Worm (Caenorhabditis elegans) whole organism, young adult: Measurements from ENCODE around the gene mrps-26.

Source experiments
- B0019.2 ChIP-seq: fragments of 200-800 bp; sonication (Bioruptor generic); conservative IDR thresholded peaks from 2 replicates; pipeline ENCODE4 v1.3.6; 2022; ENCODE audit warnings: missing genetic modification reagents, missing genetic modification characterization, missing compliant biosample characterization
- B0035.1 ChIP-seq: sonication (generic microtip); optimal IDR thresholded peaks from 2 replicates; lab custom pipeline; 2016; ENCODE audit warnings: missing genetic modification characterization, mild to moderate bottlenecking, missing compliant biosample characterization, missing genotype, missing genetic modification reagents
- F33H1.4 ChIP-seq: fragments of 200-800 bp; sonication (Bioruptor generic); IDR thresholded peaks from 2 replicates; pipeline ENCODE4 v1.3.6; 2022; ENCODE audit warnings: missing genetic modification reagents, missing genetic modification characterization, missing compliant biosample characterization
- K12H6.12 ChIP-seq: fragments of 200-800 bp; sonication (Bioruptor generic); optimal IDR thresholded peaks from 2 replicates; lab custom pipeline; 2018; ENCODE audit warnings: mild to moderate bottlenecking, missing genetic modification characterization, missing compliant biosample characterization
- Y67H2A.10 ChIP-seq: fragments of 200-800 bp; sonication (Bioruptor generic); conservative IDR thresholded peaks from 2 replicates; pipeline ENCODE4 v1.3.6; 2022; ENCODE audit warnings: missing genetic modification reagents, missing genetic modification characterization, missing compliant biosample characterization
- ama-1 ChIP-seq, 3 experiments: fragments of 150-350 bp in 1 of 3; sonication (generic microtip) in 2 of 3; optimal IDR thresholded peaks; 2 replicates each; lab custom pipeline; 2014 to 2018; ENCODE audit warnings: missing biosample characterization in 2 of 3, missing genetic modification characterization in 2 of 3, missing genetic modification reagents in 2 of 3
- bed-1 ChIP-seq: fragments of 200-800 bp; sonication (Bioruptor generic); IDR thresholded peaks from 2 replicates; pipeline ENCODE4 v1.3.6; 2022; ENCODE audit warnings: missing genetic modification reagents, missing genetic modification characterization, missing compliant biosample characterization
- ccch-3 ChIP-seq: fragments of 200-800 bp; sonication (Bioruptor generic); optimal IDR thresholded peaks from 2 replicates; lab custom pipeline; 2018; ENCODE audit warnings: mild to moderate bottlenecking, missing genetic modification characterization, missing compliant biosample characterization
- ceh-27 ChIP-seq: fragments of 200-800 bp; sonication (Bioruptor generic); optimal IDR thresholded peaks from 2 replicates; lab custom pipeline; 2018; ENCODE audit warnings: mild to moderate bottlenecking, missing genetic modification characterization, moderate library complexity, missing compliant biosample characterization
- ceh-79 ChIP-seq: sonication (generic microtip); optimal IDR thresholded peaks from 2 replicates; lab custom pipeline; 2017; ENCODE audit warnings: mild to moderate bottlenecking, missing genetic modification characterization, missing compliant biosample characterization
- dpff-1 ChIP-seq: sonication (generic microtip); optimal IDR thresholded peaks from 2 replicates; lab custom pipeline; 2017; ENCODE audit warnings: mild to moderate bottlenecking, missing genetic modification characterization, missing compliant biosample characterization
- egrh-3 ChIP-seq: fragments of 200-800 bp; sonication (Bioruptor generic); IDR thresholded peaks from 2 replicates; pipeline ENCODE4 v1.3.6; 2022; ENCODE audit warnings: missing genetic modification reagents, missing genetic modification characterization, missing compliant biosample characterization
- ekl-4 ChIP-seq: fragments of 200-800 bp; sonication (Bioruptor generic); IDR thresholded peaks from 2 replicates; pipeline ENCODE4 v1.3.6; 2022; ENCODE audit warnings: missing genetic modification reagents, missing genetic modification characterization, missing compliant biosample characterization
- gei-17 ChIP-seq: fragments of 200-800 bp; sonication (Bioruptor generic); optimal IDR thresholded peaks from 2 replicates; lab custom pipeline; 2018; ENCODE audit warnings: mild to moderate bottlenecking, missing genetic modification characterization, missing compliant biosample characterization
- him-1 ChIP-seq: sonication (generic microtip); optimal IDR thresholded peaks from 2 replicates; lab custom pipeline; 2016; ENCODE audit warnings: missing genotype, missing genetic modification reagents, missing genetic modification characterization, missing compliant biosample characterization
- hmg-1.2 ChIP-seq: fragments of 200-800 bp; sonication (Bioruptor generic); IDR thresholded peaks from 2 replicates; pipeline ENCODE4 v1.3.6; 2022; ENCODE audit warnings: missing genetic modification reagents, missing genetic modification characterization, missing compliant biosample characterization
- hrde-1 ChIP-seq: sonication (generic microtip); optimal IDR thresholded peaks from 2 replicates; lab custom pipeline; 2016; ENCODE audit warnings: missing genetic modification characterization, mild to moderate bottlenecking, missing compliant biosample characterization, moderate library complexity, missing genotype, missing genetic modification reagents, borderline replicate concordance
- lag-1 ChIP-seq: fragments of 200-800 bp; sonication (Bioruptor generic); IDR thresholded peaks from 2 replicates; pipeline ENCODE4 v1.3.6; 2022; ENCODE audit warnings: missing genetic modification reagents, missing genetic modification characterization, missing compliant biosample characterization
- let-607 ChIP-seq, 2 experiments: fragments of 200-800 bp in 1 of 2; sonication (Bioruptor generic) in 1 of 2; sonication (generic microtip) in 1 of 2; optimal IDR thresholded peaks; 2 replicates each; lab custom pipeline; 2016 to 2018; ENCODE audit warnings: mild to moderate bottlenecking in 2 of 2, missing compliant biosample characterization in 2 of 2, missing genetic modification characterization in 2 of 2, moderate library complexity in 2 of 2, missing genotype in 1 of 2
- lin-35 ChIP-seq, 3 experiments: fragments of 150-350 bp in 2 of 3; sonication (generic microtip) in 1 of 3; optimal IDR thresholded peaks; 2 replicates each; lab custom pipeline; 2014 to 2018; ENCODE audit warnings: missing biosample characterization in 3 of 3, missing genetic modification characterization in 3 of 3, missing genetic modification reagents in 3 of 3
- lin-54 ChIP-seq: fragments of 200-800 bp; sonication (Bioruptor generic); optimal IDR thresholded peaks from 2 replicates; lab custom pipeline; 2018; ENCODE audit warnings: mild to moderate bottlenecking, missing genetic modification characterization, missing compliant biosample characterization
- lsl-1 ChIP-seq: fragments of 200-800 bp; sonication (Bioruptor generic); optimal IDR thresholded peaks from 2 replicates; lab custom pipeline; 2018; ENCODE audit warnings: mild to moderate bottlenecking, missing genetic modification characterization, moderate library complexity, missing compliant biosample characterization
- lsy-27 ChIP-seq: sonication (generic microtip); optimal IDR thresholded peaks from 2 replicates; lab custom pipeline; 2017; ENCODE audit warnings: missing genetic modification characterization, mild to moderate bottlenecking, missing compliant biosample characterization, antibody characterized with exemption, missing genotype, borderline replicate concordance; ENCODE audit not compliant: insufficient read depth
- madf-3 ChIP-seq: fragments of 200-800 bp; sonication (Bioruptor generic); IDR thresholded peaks from 2 replicates; pipeline ENCODE4 v1.3.6; 2022; ENCODE audit warnings: missing genetic modification reagents, missing genetic modification characterization, missing compliant biosample characterization
- mel-28 ChIP-seq: sonication (generic microtip); optimal IDR thresholded peaks from 2 replicates; lab custom pipeline; 2016; ENCODE audit warnings: borderline replicate concordance, mild to moderate bottlenecking, missing genetic modification characterization, missing compliant biosample characterization
- mes-4 ChIP-seq: sonication (generic microtip); optimal IDR thresholded peaks from 2 replicates; lab custom pipeline; 2016; ENCODE audit warnings: missing genotype, missing genetic modification characterization, missing compliant biosample characterization
- nfyb-1 ChIP-seq: fragments of 200-800 bp; sonication (Bioruptor generic); IDR thresholded peaks from 2 replicates; pipeline ENCODE4 v1.3.6; 2022; ENCODE audit warnings: missing genetic modification reagents, missing genetic modification characterization, missing compliant biosample characterization
- nhr-120 ChIP-seq: fragments of 200-800 bp; sonication (Bioruptor generic); IDR thresholded peaks from 2 replicates; pipeline ENCODE4 v1.3.6; 2022; ENCODE audit warnings: missing genetic modification characterization, missing compliant biosample characterization
- pbrm-1 ChIP-seq: fragments of 200-800 bp; sonication (Bioruptor generic); IDR thresholded peaks from 2 replicates; pipeline ENCODE4 v1.3.6; 2022; ENCODE audit warnings: missing genetic modification reagents, missing genetic modification characterization, missing compliant biosample characterization
- rcor-1 ChIP-seq: fragments of 200-800 bp; sonication (Bioruptor generic); IDR thresholded peaks from 2 replicates; pipeline ENCODE4 v1.3.6; 2022; ENCODE audit warnings: missing genetic modification reagents, missing genetic modification characterization, missing compliant biosample characterization
- repo-1 ChIP-seq: sonication (generic microtip); optimal IDR thresholded peaks from 2 replicates; lab custom pipeline; 2017; ENCODE audit warnings: mild to moderate bottlenecking, missing genetic modification characterization, missing compliant biosample characterization
- rpc-1 ChIP-seq, 2 experiments: fragments of 150-350 bp in 1 of 2; sonication (generic microtip) in 1 of 2; optimal IDR thresholded peaks; 2 replicates each; lab custom pipeline; 2014 to 2018; ENCODE audit warnings: missing biosample characterization in 1 of 2, missing genetic modification characterization in 1 of 2, missing genetic modification reagents in 1 of 2, missing genotype in 1 of 2
- sdz-38 ChIP-seq: sonication (generic microtip); optimal IDR thresholded peaks from 2 replicates; lab custom pipeline; 2016; ENCODE audit warnings: missing genotype, missing genetic modification characterization, missing compliant biosample characterization
- sptf-2 ChIP-seq: fragments of 200-800 bp; sonication (Bioruptor generic); optimal IDR thresholded peaks from 2 replicates; lab custom pipeline; 2018; ENCODE audit warnings: mild to moderate bottlenecking, missing genetic modification characterization, missing compliant biosample characterization
- tlf-1 ChIP-seq: fragments of 200-800 bp; sonication (Bioruptor generic); optimal IDR thresholded peaks from 2 replicates; lab custom pipeline; 2018; ENCODE audit warnings: mild to moderate bottlenecking, missing genetic modification characterization, missing compliant biosample characterization
- unc-130 ChIP-seq: sonication (generic microtip); optimal IDR thresholded peaks from 2 replicates; lab custom pipeline; 2016; ENCODE audit warnings: missing genetic modification reagents, missing genetic modification characterization, missing compliant biosample characterization
- zim-3 ChIP-seq: sonication (generic microtip); optimal IDR thresholded peaks from 2 replicates; lab custom pipeline; 2017; ENCODE audit warnings: mild to moderate bottlenecking, missing genetic modification characterization, moderate library complexity, missing compliant biosample characterization
- ztf-25 ChIP-seq: fragments of 200-800 bp; sonication (Bioruptor generic); IDR thresholded peaks from 2 replicates; pipeline ENCODE4 v1.3.6; 2022; ENCODE audit warnings: missing genetic modification reagents, missing genetic modification characterization, missing compliant biosample characterization
- ztf-28 ChIP-seq: fragments of 200-800 bp; sonication (Bioruptor generic); IDR thresholded peaks from 2 replicates; pipeline ENCODE4 v1.3.6; 2022; ENCODE audit warnings: missing genetic modification reagents, missing genetic modification characterization, missing compliant biosample characterization
- ztf-6 ChIP-seq: fragments of 200-800 bp; sonication (Bioruptor generic); IDR thresholded peaks from 2 replicates; pipeline ENCODE4 v1.3.6; 2022; ENCODE audit warnings: missing genetic modification reagents, missing genetic modification characterization, missing compliant biosample characterization

mrps-26 gene

DNA sequence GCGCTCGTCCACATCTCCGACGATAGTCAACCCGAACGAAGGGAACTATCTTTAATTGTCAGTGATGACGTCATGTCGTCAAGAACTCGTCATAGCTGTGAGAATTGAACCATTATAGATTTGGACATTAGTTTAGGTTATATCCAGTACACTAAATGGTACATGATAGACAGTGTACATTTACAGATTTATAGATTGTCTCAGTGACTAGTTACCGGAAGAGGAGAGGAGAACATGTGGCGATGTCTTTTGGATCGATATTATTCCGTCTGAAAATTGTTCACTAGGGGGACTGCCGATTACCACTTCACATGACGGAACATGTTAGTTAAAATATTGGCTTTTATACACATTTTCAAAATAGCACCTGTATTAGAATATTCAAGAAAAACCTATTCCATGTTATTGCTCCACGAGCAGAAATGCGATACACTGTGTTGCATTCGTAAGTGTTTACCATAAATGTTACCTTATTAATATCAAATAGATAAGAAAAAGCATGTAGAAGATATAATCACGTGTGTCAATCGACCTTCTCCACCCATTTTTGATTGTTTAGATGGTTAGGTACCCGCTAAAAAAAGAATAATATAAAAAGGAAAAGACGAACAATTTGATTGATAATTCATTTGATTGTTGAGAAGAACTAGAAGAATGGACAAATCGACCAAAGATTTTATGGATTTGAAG lies 33.0 kb downstream of the mrps-26 start, which contains the start of gene ZC395.5 (continued):
- TF ChIP-seq ztf-6 (GFP tag; lab: Robert Waterston, UW) (no peak), rpc-1 (optimal IDR thresholded peaks at IDR 0.05; lab: Kevin White, UChicago) (no peak), rpc-1 (tag; optimal IDR thresholded peaks at IDR 0.05; lab: Kevin White, UChicago) (peak; percentile 45), hrde-1 (tag; lab: Kevin White, UChicago) (no peak), him-1 (tag; lab: Kevin White, UChicago) (peak; percentile 4), K12H6.12 (no peak), gei-17 (GFP tag; lab: Kevin White, UChicago) (no peak)
- TF ChIP-seq, all 124 proteins: peak for 5

DNA sequence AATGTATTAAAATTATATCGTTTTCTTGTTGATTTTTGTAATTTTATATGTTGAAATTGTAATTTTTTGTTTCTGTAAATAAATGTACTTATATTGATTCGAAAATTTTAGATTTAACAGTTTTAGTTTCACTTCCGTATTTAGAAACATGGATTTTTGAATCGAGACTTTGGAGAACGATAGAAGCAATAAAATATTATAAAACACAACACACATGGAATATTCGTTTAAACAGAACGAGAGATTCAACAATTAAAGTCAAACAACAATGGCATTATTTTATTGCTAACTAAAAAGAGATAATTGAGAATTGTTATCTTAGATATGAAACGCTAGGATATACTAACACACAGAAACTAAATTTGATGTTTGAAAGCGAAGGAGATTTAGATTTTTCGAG lies 34.1 kb downstream of the mrps-26 start:
- TF ChIP-seq lin-35 (GFP tag; optimal IDR thresholded peaks at IDR 0.05; lab: Kevin White, UChicago) (peak in 1 of 3 experiments; percentile 13), tlf-1 (GFP tag; lab: Kevin White, UChicago) (no peak), ekl-4 (GFP tag; lab: Robert Waterston, UW) (no peak), ztf-28 (GFP tag; lab: Robert Waterston, UW) (0 out of 2 replicates have a peak, but pooled peaks have one; percentile 0), egrh-3 (GFP tag; lab: Robert Waterston, UW) (no peak), lsl-1 (no peak), ccch-3 (GFP tag; lab: Kevin White, UChicago) (no peak), repo-1 (tag; lab: Kevin White, UChicago) (no peak), mel-28 (tag; lab: Kevin White, UChicago) (no peak), let-607 (tag; optimal IDR thresholded peaks at IDR 0.05; lab: Kevin White, UChicago) (peak in 1 of 2 experiments; percentile 19), lsy-27 (tag; lab: Kevin White, UChicago) (no peak)

DNA sequence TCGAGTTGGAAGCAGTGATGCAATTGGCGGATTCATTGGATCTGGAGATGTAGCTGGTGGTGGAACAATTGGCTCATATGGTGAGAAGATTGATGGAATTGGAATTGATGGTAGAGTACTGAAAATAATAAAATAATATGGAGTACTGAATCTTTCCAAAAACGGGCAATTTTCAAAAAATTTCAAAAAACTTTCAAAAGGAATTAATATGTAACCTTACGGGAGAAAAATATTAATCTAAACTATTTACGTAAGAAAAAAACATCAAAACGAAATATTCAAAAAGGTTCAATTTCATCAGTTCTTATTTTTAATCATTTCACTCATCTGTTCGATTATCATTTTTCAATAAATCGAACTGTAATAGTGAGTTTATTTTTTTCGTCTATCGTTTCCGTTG lies 35.4 kb downstream of the mrps-26 start, which contains the start of gene ZC395.4:
Gene ZC395.4, plus strand, starts transcription at position 301 of the 400 bp plus-strand sequence.
- TF ChIP-seq lag-1 (GFP tag; lab: Robert Waterston, UW) (no peak), F33H1.4 (GFP tag; lab: Robert Waterston, UW) (no peak), sdz-38 (tag; lab: Kevin White, UChicago) (no peak), ekl-4 (GFP tag; lab: Robert Waterston, UW) (no peak), B0035.1 (no peak), K12H6.12 (no peak), mes-4 (tag; lab: Kevin White, UChicago) (no peak), lin-35 (GFP tag; optimal IDR thresholded peaks at IDR 0.05; lab: Kevin White, UChicago) (no peak), rcor-1 (GFP tag; lab: Robert Waterston, UW) (no peak), hmg-1.2 (GFP tag; lab: Robert Waterston, UW) (no peak)

ce11 chrIII:5273396-5273857 lies 39.0 kb downstream of the mrps-26 start, which contains the start of gene ztf-8:
Gene ztf-8 (minus strand): TSS chrIII:5273471.
- TF ChIP-seq B0019.2 (GFP tag; lab: Robert Waterston, UW) (no peak), madf-3 (GFP tag; lab: Robert Waterston, UW) (0 out of 2 replicates have a peak, but pooled peaks have one; percentile 51), let-607 (tag; optimal IDR thresholded peaks at IDR 0.05; lab: Kevin White, UChicago) (no peak), nhr-120 (GFP tag; lab: Robert Waterston, UW) (no peak), nfyb-1 (0 out of 2 replicates have a peak, but pooled peaks have one; percentile 27), dpff-1 (tag; lab: Kevin White, UChicago) (peak; percentile 41), lin-54 (peak; percentile 45), unc-130 (GFP tag; lab: Kevin White, UChicago) (peak; percentile 10), ccch-3 (GFP tag; lab: Kevin White, UChicago) (no peak), sptf-2 (GFP tag; lab: Kevin White, UChicago) (no peak), ama-1 (optimal IDR thresholded peaks at IDR 0.05; lab: Kevin White, UChicago) (peak; percentile 37), ama-1 (GFP tag; optimal IDR thresholded peaks at IDR 0.05; lab: Kevin White, UChicago) (peak in 1 of 2 experiments; percentile 5), pbrm-1 (GFP tag; lab: Robert Waterston, UW) (no peak), ceh-79 (tag; lab: Kevin White, UChicago) (no peak), bed-1 (GFP tag; lab: Robert Waterston, UW) (no peak), ceh-27 (no peak), Y67H2A.10 (GFP tag; lab: Robert Waterston, UW) (no peak), lsy-27 (tag; lab: Kevin White, UChicago) (no peak), him-1 (tag; lab: Kevin White, UChicago) (no peak), ztf-25 (GFP tag; lab: Robert Waterston, UW) (no peak), zim-3 (tag; lab: Kevin White, UChicago) (peak; percentile 31)
